Worm (Caenorhabditis elegans): ENCODE measurements around the gene nhr-131.

Gene nhr-131

DNA sequence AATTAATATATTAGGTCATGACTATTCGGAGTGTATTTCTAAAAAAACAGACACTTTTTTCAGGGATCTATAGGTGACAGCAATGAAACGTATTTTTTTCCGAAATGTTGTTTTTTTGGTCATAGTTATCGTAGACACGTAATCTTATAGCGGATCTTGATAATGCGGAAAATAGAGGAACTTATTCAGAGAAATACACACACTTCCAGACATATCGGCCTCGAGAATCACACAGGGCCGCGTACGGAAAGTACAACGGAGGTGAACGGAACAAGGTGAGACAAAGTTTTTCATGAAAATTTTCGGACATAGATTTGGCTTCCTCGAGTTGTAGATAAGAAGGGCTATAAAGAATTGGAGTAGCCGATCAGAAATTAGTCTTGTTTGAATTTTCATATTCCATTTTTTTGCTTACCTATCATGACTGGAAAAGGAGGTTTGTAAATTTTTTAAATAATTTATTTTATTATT is 44.9 kb downstream of the nhr-131 start, which contains the start of gene nhr-155:
Gene nhr-155 (plus strand): TSS at position 421 of the 471 bp plus-strand sequence.
- TF ChIP-seq ceh-79 (tag; optimal IDR thresholded peaks at IDR 0.05) (no peak), efl-1 (GFP tag; optimal IDR thresholded peaks at IDR 0.05) (no peak), cebp-2 (GFP tag; IDR thresholded peaks at IDR 0.05) (no peak), aptf-3 (GFP tag; IDR thresholded peaks at IDR 0.05) (no peak), nfya-2 (GFP tag; IDR thresholded peaks at IDR 0.05) (no peak), ztf-22 (GFP tag; optimal IDR thresholded peaks at IDR 0.05) (no peak), egl-44 (GFP tag; IDR thresholded peaks at IDR 0.05) (no peak), F37B4.10 (GFP tag; IDR thresholded peaks at IDR 0.05) (no peak), T26A5.8 (tag; optimal IDR thresholded peaks at IDR 0.05) (no peak), ama-1 (optimal IDR thresholded peaks at IDR 0.05) (no peak), ama-1 (GFP tag; optimal IDR thresholded peaks at IDR 0.05) (no peak), ztf-26 (tag; optimal IDR thresholded peaks at IDR 0.05) (no peak), ZK185.1 (tag; optimal IDR thresholded peaks at IDR 0.05; ENCODE audit: poor library complexity, severe bottlenecking) (no peak), pbrm-1 (GFP tag; IDR thresholded peaks at IDR 0.05) (no peak), him-1 (tag; optimal IDR thresholded peaks at IDR 0.05) (no peak), xnd-1 (tag; optimal IDR thresholded peaks at IDR 0.05) (no peak), ceh-100 (GFP tag; IDR thresholded peaks at IDR 0.05) (no peak)

ce11 chrV:541470-541869 is 47.3 kb downstream of the nhr-131 start:
- TF ChIP-seq rcor-1 (GFP tag; IDR thresholded peaks at IDR 0.05) = no peak
- no peak for TF ChIP-seq ama-1 (optimal IDR thresholded peaks at IDR 0.05)
- TF ChIP-seq ama-1 (GFP tag; optimal IDR thresholded peaks at IDR 0.05) = no peak
- TF ChIP-seq hmg-20 (GFP tag; IDR thresholded peaks at IDR 0.05) = no peak
- TF ChIP-seq ekl-4 (GFP tag; IDR thresholded peaks at IDR 0.05) = no peak
- TF ChIP-seq tlf-1 (GFP tag; optimal IDR thresholded peaks at IDR 0.05) = no peak
- TF ChIP-seq Y56A3A.18 (GFP tag; IDR thresholded peaks at IDR 0.05) = no peak

- TF ChIP-seq nhr-120 (GFP tag; IDR thresholded peaks at IDR 0.05) = no peak
- TF ChIP-seq atf-7 (tag; optimal IDR thresholded peaks at IDR 0.05) = no peak
Observed at ce11 chrV:543169-543568, 49.0 kb downstream of the nhr-131 start, which contains the start of gene C14C6.3. C14C6.3 (plus strand) TSS chrV:543469.
